Fruit fly (Drosophila melanogaster): ENCODE measurements around the gene Kdm2.

DNA sequence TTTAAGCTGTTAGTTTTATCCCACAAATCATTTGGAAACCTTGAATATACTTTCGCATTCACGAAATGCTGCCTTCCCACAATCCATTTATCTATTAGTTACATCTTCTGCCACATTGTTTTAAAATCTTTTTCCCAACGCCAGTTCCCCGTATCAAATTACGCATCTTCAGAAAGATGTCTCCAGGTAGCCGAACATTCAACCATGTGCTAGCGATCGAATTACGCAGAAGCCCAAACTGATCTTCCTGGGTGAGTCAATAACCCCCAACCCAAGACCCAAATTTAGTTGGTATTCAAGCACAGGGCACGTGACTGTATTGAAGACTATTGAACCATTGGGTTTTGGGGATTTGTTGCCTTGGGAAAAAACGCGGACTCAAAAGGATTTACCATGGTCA lies 28.4 kb upstream of the Kdm2 start:
- TF ChIP-seq CG9948 (tag; optimal IDR thresholded peaks at IDR 0.05) (no peak), rn (GFP tag; IDR thresholded peaks at IDR 0.05) (no peak), CG10348 (GFP tag; IDR thresholded peaks at IDR 0.05) (no peak), EcR (GFP tag; optimal IDR thresholded peaks at IDR 0.05) (no peak), CG17806 (tag; optimal IDR thresholded peaks at IDR 0.05) (no peak), fd96Ca (GFP tag; IDR thresholded peaks at IDR 0.05) (no peak)
